Worm (Caenorhabditis elegans) whole organism, L1 larva: ENCODE results near the gene ubc-1.

ENCODE experiments used
- C04F5.9 ChIP-seq: sonication (generic microtip); optimal IDR thresholded peaks from 2 replicates; lab custom pipeline; 2016; ENCODE audit warnings: missing genetic modification characterization, missing compliant biosample characterization
- C34B4.2 ChIP-seq: sonication (generic microtip); optimal IDR thresholded peaks from 2 replicates; lab custom pipeline; 2017; ENCODE audit warnings: mild to moderate bottlenecking, missing genetic modification characterization, missing compliant biosample characterization
- F16B12.6 ChIP-seq: fragments of 150-350 bp; optimal IDR thresholded peaks from 2 replicates; lab custom pipeline; 2014; ENCODE audit warnings: missing biosample characterization, missing genetic modification characterization
- aha-1 ChIP-seq: fragments of 150-350 bp; optimal IDR thresholded peaks from 2 replicates; lab custom pipeline; 2014; ENCODE audit warnings: missing biosample characterization, missing genetic modification characterization
- aly-2 ChIP-seq: fragments of 150-350 bp; optimal IDR thresholded peaks from 2 replicates; lab custom pipeline; 2014; ENCODE audit warnings: missing biosample characterization, missing genetic modification characterization
- ama-1 ChIP-seq: fragments of 150-350 bp; optimal IDR thresholded peaks from 2 replicates; lab custom pipeline; 2014
- blmp-1 ChIP-seq: fragments of 150-350 bp; optimal IDR thresholded peaks from 2 replicates; lab custom pipeline; 2014; ENCODE audit warnings: missing biosample characterization, missing genetic modification characterization
- ceh-63 ChIP-seq: fragments of 200-800 bp; sonication (Bioruptor generic); optimal IDR thresholded peaks from 2 replicates; lab custom pipeline; 2018; ENCODE audit warnings: mild to moderate bottlenecking, missing genetic modification characterization, missing compliant biosample characterization
- ceh-8 ChIP-seq: fragments of 200-800 bp; sonication (Bioruptor generic); optimal IDR thresholded peaks from 2 replicates; lab custom pipeline; 2018; ENCODE audit warnings: mild to moderate bottlenecking, missing genetic modification characterization, moderate library complexity, missing compliant biosample characterization
- ceh-82 ChIP-seq, 3 experiments: fragments of 150-350 bp in 1 of 3; sonication (generic microtip) in 2 of 3; optimal IDR thresholded peaks; 2 replicates each; lab custom pipeline; 2014 to 2017; ENCODE audit warnings: missing biosample characterization in 3 of 3, missing genetic modification characterization in 3 of 3
- ceh-90 ChIP-seq: sonication (generic microtip); optimal IDR thresholded peaks from 2 replicates; lab custom pipeline; 2016; ENCODE audit warnings: missing genetic modification characterization, missing compliant biosample characterization
- ces-1 ChIP-seq: fragments of 150-350 bp; optimal IDR thresholded peaks from 2 replicates; lab custom pipeline; 2014; ENCODE audit warnings: missing biosample characterization, missing genetic modification reagents, missing genetic modification characterization
- dpl-1 ChIP-seq, 3 experiments: fragments of 150-350 bp in 2 of 3; sonication (generic microtip) in 1 of 3; optimal IDR thresholded peaks; 2 replicates each; lab custom pipeline; 2014 to 2017; ENCODE audit warnings: missing biosample characterization in 3 of 3, missing genetic modification characterization in 3 of 3, missing genetic modification reagents in 3 of 3
- dsc-1 ChIP-seq: sonication (generic microtip); optimal IDR thresholded peaks from 2 replicates; lab custom pipeline; 2016; ENCODE audit warnings: mild to moderate bottlenecking, missing genetic modification characterization, missing compliant biosample characterization
- efl-1 ChIP-seq, 4 experiments: fragments of 150-350 bp; optimal IDR thresholded peaks in 3 of 4; peaks in 1 of 4; 1 replicate in 1 of 4; 2 replicates in 3 of 4; lab custom pipeline; 2014; ENCODE audit warnings: missing biosample characterization in 2 of 4, missing genetic modification characterization in 2 of 4, missing genetic modification reagents in 2 of 4
- efl-3 ChIP-seq: fragments of 200-800 bp; sonication (Bioruptor generic); optimal IDR thresholded peaks from 2 replicates; lab custom pipeline; 2018; ENCODE audit warnings: mild to moderate bottlenecking, missing genetic modification characterization, missing compliant biosample characterization
- egl-13 ChIP-seq: sonication (generic microtip); optimal IDR thresholded peaks from 2 replicates; lab custom pipeline; 2016; ENCODE audit warnings: missing genotype, missing genetic modification reagents, missing genetic modification characterization, missing compliant biosample characterization
- egl-27 ChIP-seq, 2 experiments: fragments of 150-350 bp in 1 of 2; sonication (generic microtip); optimal IDR thresholded peaks; 3 replicates each; lab custom pipeline; 2017 to 2018; ENCODE audit warnings: missing biosample characterization in 2 of 2, missing genetic modification characterization in 2 of 2, missing genetic modification reagents in 2 of 2
- elt-2 ChIP-seq: sonication (generic microtip); optimal IDR thresholded peaks from 2 replicates; lab custom pipeline; 2016; ENCODE audit warnings: missing genetic modification characterization, mild to moderate bottlenecking, inconsistent platforms, missing compliant biosample characterization, missing genetic modification reagents
- elt-3 ChIP-seq, 6 experiments: fragments of 150-350 bp in 1 of 6; sonication (generic microtip); optimal IDR thresholded peaks; 2 replicates each; lab custom pipeline; 2017 to 2018; ENCODE audit warnings: missing biosample characterization in 6 of 6, missing genetic modification characterization in 6 of 6, inconsistent platforms in 1 of 6
- fkh-10 ChIP-seq: sonication (generic microtip); optimal IDR thresholded peaks from 2 replicates; lab custom pipeline; 2017; ENCODE audit warnings: missing biosample characterization, missing genetic modification reagents, missing genetic modification characterization
- fkh-8 ChIP-seq: sonication (generic microtip); optimal IDR thresholded peaks from 2 replicates; lab custom pipeline; 2016; ENCODE audit warnings: mild to moderate bottlenecking, missing genetic modification characterization, missing compliant biosample characterization
- grh-1 ChIP-seq: fragments of 200-800 bp; sonication (Bioruptor generic); IDR thresholded peaks from 2 replicates; pipeline ENCODE4 v1.3.6; 2022; ENCODE audit warnings: missing genetic modification reagents, missing genetic modification characterization, missing compliant biosample characterization
- jun-1 ChIP-seq: fragments of 150-350 bp; optimal IDR thresholded peaks from 2 replicates; lab custom pipeline; 2014; ENCODE audit warnings: missing biosample characterization, missing genetic modification reagents, missing genetic modification characterization
- lin-15B ChIP-seq: fragments of 150-350 bp; sonication (generic microtip); optimal IDR thresholded peaks from 3 replicates; lab custom pipeline; 2014; ENCODE audit warnings: missing biosample characterization, missing genetic modification characterization
- lin-35 ChIP-seq, 2 experiments: fragments of 150-350 bp; optimal IDR thresholded peaks; 2 replicates each; lab custom pipeline; 2014; ENCODE audit warnings: missing biosample characterization in 2 of 2, missing genetic modification characterization in 2 of 2, missing genetic modification reagents in 2 of 2
- lin-39 ChIP-seq: fragments of 150-350 bp; optimal IDR thresholded peaks from 2 replicates; lab custom pipeline; 2014; ENCODE audit warnings: missing biosample characterization, missing genetic modification reagents, missing genetic modification characterization
- lir-3 ChIP-seq: sonication (generic microtip); optimal IDR thresholded peaks from 2 replicates; lab custom pipeline; 2016; ENCODE audit warnings: mild to moderate bottlenecking, missing genetic modification characterization, moderate library complexity, missing compliant biosample characterization; ENCODE audit not compliant: poor library complexity
- lsy-2 ChIP-seq, 2 experiments: fragments of 150-350 bp; optimal IDR thresholded peaks; 2 replicates each; lab custom pipeline; 2014; ENCODE audit warnings: missing biosample characterization in 2 of 2, missing genetic modification characterization in 2 of 2
- mep-1 ChIP-seq: fragments of 150-350 bp; optimal IDR thresholded peaks from 2 replicates; lab custom pipeline; 2014; ENCODE audit warnings: missing biosample characterization, missing genetic modification characterization
- nhr-11 ChIP-seq: fragments of 150-350 bp; optimal IDR thresholded peaks from 2 replicates; lab custom pipeline; 2014; ENCODE audit warnings: missing biosample characterization, missing genetic modification characterization
- nhr-19 ChIP-seq: fragments of 200-800 bp; sonication (Bioruptor generic); conservative IDR thresholded peaks from 2 replicates; pipeline ENCODE4 v1.3.6; 2022; ENCODE audit warnings: missing genetic modification characterization, missing compliant biosample characterization
- nhr-20 ChIP-seq: sonication (generic microtip); optimal IDR thresholded peaks from 2 replicates; lab custom pipeline; 2016; ENCODE audit warnings: mild to moderate bottlenecking, missing genetic modification characterization, missing compliant biosample characterization
- nhr-28 ChIP-seq: fragments of 150-350 bp; optimal IDR thresholded peaks from 2 replicates; lab custom pipeline; 2014; ENCODE audit warnings: missing biosample characterization, missing genetic modification characterization
- nhr-47 ChIP-seq: sonication (generic microtip); optimal IDR thresholded peaks from 2 replicates; lab custom pipeline; 2016; ENCODE audit warnings: mild to moderate bottlenecking, missing genetic modification characterization, moderate library complexity, missing compliant biosample characterization
- nhr-71 ChIP-seq: sonication (generic microtip); optimal IDR thresholded peaks from 2 replicates; lab custom pipeline; 2016; ENCODE audit warnings: mild to moderate bottlenecking, missing genetic modification characterization, moderate library complexity, missing compliant biosample characterization
- nhr-84 ChIP-seq: sonication (generic microtip); optimal IDR thresholded peaks from 2 replicates; lab custom pipeline; 2017; ENCODE audit warnings: missing biosample characterization, missing genetic modification characterization
- nhr-90 ChIP-seq: sonication (generic microtip); optimal IDR thresholded peaks from 2 replicates; lab custom pipeline; 2016; ENCODE audit warnings: mild to moderate bottlenecking, missing genetic modification characterization, missing compliant biosample characterization; ENCODE audit not compliant: poor library complexity
- pag-3 ChIP-seq: sonication (generic microtip); optimal IDR thresholded peaks from 2 replicates; lab custom pipeline; 2017; ENCODE audit warnings: missing genetic modification characterization, mild to moderate bottlenecking, missing compliant biosample characterization, antibody characterized with exemption, borderline replicate concordance; ENCODE audit not compliant: insufficient read depth
- pax-3 ChIP-seq: fragments of 200-800 bp; sonication (Bioruptor generic); optimal IDR thresholded peaks from 2 replicates; lab custom pipeline; 2018; ENCODE audit warnings: mild to moderate bottlenecking, missing genetic modification characterization, moderate library complexity, missing compliant biosample characterization
- rnt-1 ChIP-seq: sonication (generic microtip); optimal IDR thresholded peaks from 2 replicates; lab custom pipeline; 2016; ENCODE audit warnings: mild to moderate bottlenecking, missing genetic modification characterization, moderate library complexity, missing compliant biosample characterization
- skn-1 ChIP-seq: fragments of 150-350 bp; optimal IDR thresholded peaks from 2 replicates; lab custom pipeline; 2014; ENCODE audit warnings: missing biosample characterization, missing genetic modification characterization
- snpc-4 ChIP-seq: fragments of 150-350 bp; optimal IDR thresholded peaks from 2 replicates; lab custom pipeline; 2014; ENCODE audit warnings: missing biosample characterization, missing genetic modification characterization
- sup-37 ChIP-seq: fragments of 200-800 bp; sonication (Bioruptor generic); optimal IDR thresholded peaks from 2 replicates; lab custom pipeline; 2018; ENCODE audit warnings: mild to moderate bottlenecking, missing genetic modification characterization, missing compliant biosample characterization
- tlp-1 ChIP-seq: fragments of 150-350 bp; optimal IDR thresholded peaks from 2 replicates; lab custom pipeline; 2014; ENCODE audit warnings: missing biosample characterization, missing genetic modification characterization
- unc-130 ChIP-seq: fragments of 150-350 bp; optimal IDR thresholded peaks from 2 replicates; lab custom pipeline; 2017; ENCODE audit warnings: missing biosample characterization, missing genetic modification characterization, inconsistent platforms
- unc-30 ChIP-seq: sonication (generic microtip); optimal IDR thresholded peaks from 2 replicates; lab custom pipeline; 2017; ENCODE audit warnings: missing biosample characterization, missing genetic modification characterization
- unc-98 ChIP-seq: fragments of 200-800 bp; sonication (Bioruptor generic); IDR thresholded peaks from 2 replicates; pipeline ENCODE4 v1.3.6; 2022; ENCODE audit warnings: missing genetic modification characterization, missing compliant biosample characterization
- vab-15 ChIP-seq: sonication (generic microtip); optimal IDR thresholded peaks from 2 replicates; lab custom pipeline; 2017; ENCODE audit warnings: missing genotype, mild to moderate bottlenecking, missing genetic modification characterization, missing compliant biosample characterization
- xbp-1 ChIP-seq: sonication (generic microtip); optimal IDR thresholded peaks from 2 replicates; lab custom pipeline; 2016; ENCODE audit warnings: missing genetic modification characterization, missing compliant biosample characterization
- zip-4 ChIP-seq: fragments of 200-800 bp; sonication (Bioruptor generic); optimal IDR thresholded peaks from 2 replicates; lab custom pipeline; 2018; ENCODE audit warnings: mild to moderate bottlenecking, missing genetic modification characterization, moderate library complexity, missing compliant biosample characterization
- ztf-11 ChIP-seq, 2 experiments: sonication (generic microtip); optimal IDR thresholded peaks; 2 replicates each; lab custom pipeline; 2016 to 2017; ENCODE audit warnings: missing genetic modification characterization in 2 of 2, missing biosample characterization in 1 of 2, missing compliant biosample characterization in 1 of 2

The ubc-1 gene

DNA sequence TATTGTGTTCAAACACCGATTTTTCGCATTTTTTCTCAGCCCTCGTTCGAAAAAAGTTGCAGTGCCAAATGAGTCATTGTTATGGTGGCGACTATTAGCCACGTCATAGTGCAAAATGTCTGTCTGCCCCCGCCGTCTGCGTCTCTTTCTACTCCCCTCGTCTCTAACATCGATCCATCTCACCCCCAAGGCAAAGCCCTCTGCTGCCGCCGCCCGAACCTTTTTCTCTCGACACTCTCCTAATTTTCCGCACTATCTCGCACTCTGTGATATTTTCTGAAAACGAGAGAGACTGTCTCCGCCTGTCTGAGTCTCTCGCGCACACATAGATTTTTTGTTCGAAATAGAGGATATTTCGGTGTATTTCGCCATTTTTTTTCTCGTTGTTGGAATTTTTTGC is 9.7 kb upstream of the ubc-1 start:
- TF ChIP-seq grh-1 (GFP tag; lab: Robert Waterston, UW) (peak; percentile 60; the same call in 1 of the 2 replicates), aha-1 (tag; lab: Kevin White, UChicago) (no peak), ceh-8 (GFP tag; lab: Kevin White, UChicago) (no peak), ceh-90 (tag; lab: Kevin White, UChicago) (no peak), zip-4 (no peak), egl-13 (peak; percentile 78), nhr-19 (peak; percentile 77), nhr-47 (tag; lab: Kevin White, UChicago) (peak; percentile 87), dpl-1 (GFP tag; optimal IDR thresholded peaks at IDR 0.05; lab: Kevin White, UChicago) (peak; percentile 21 to 58 (median 55)), F16B12.6 (tag; lab: Kevin White, UChicago) (peak; percentile 46), egl-27 (tag; optimal IDR thresholded peaks at IDR 0.05; lab: Kevin White, UChicago) (peak; percentile 4 to 58), jun-1 (peak; percentile 76), ama-1 (lab: Kevin White, UChicago) (no peak), nhr-84 (tag; lab: Kevin White, UChicago) (no peak), nhr-20 (tag; lab: Kevin White, UChicago) (peak; percentile 84), pag-3 (tag; lab: Kevin White, UChicago) (no peak), sup-37 (no peak), aly-2 (tag; lab: Kevin White, UChicago) (peak; percentile 19), lin-35 (GFP tag; optimal IDR thresholded peaks at IDR 0.05; lab: Kevin White, UChicago) (peak; percentile 60 to 62), lir-3 (tag; lab: Kevin White, UChicago) (no peak), lsy-2 (tag; optimal IDR thresholded peaks at IDR 0.05; lab: Kevin White, UChicago) (peak; percentile 75 to 77), elt-3 (tag; optimal IDR thresholded peaks at IDR 0.05; lab: Kevin White, UChicago) (peak in 2 of 6 experiments; percentile 19 to 36), unc-30 (no peak), efl-1 (optimal IDR thresholded peaks at IDR 0.05; lab: Kevin White, UChicago) (peak; percentile 75 to 85), efl-1 (GFP tag; optimal IDR thresholded peaks at IDR 0.05 in 1 of 2; lab: Kevin White, UChicago) (peak; percentile 35 to 94), elt-2 (tag; lab: Kevin White, UChicago) (peak; percentile 24), ceh-63 (GFP tag; lab: Kevin White, UChicago) (no peak), xbp-1 (tag; lab: Kevin White, UChicago) (peak; percentile 81), lin-39 (tag; lab: Kevin White, UChicago) (peak; percentile 53), lin-15B (no peak), fkh-10 (GFP tag; lab: Kevin White, UChicago) (no peak), unc-130 (tag; lab: Kevin White, UChicago) (no peak), dsc-1 (peak; percentile 70), nhr-11 (peak; percentile 40), tlp-1 (tag; lab: Kevin White, UChicago) (no peak), fkh-8 (tag; lab: Kevin White, UChicago) (peak; percentile 74), pax-3 (tag; lab: Kevin White, UChicago) (peak; percentile 53), nhr-28 (tag; lab: Kevin White, UChicago) (no peak), ces-1 (GFP tag; lab: Kevin White, UChicago) (no peak), vab-15 (tag; lab: Kevin White, UChicago) (no peak), snpc-4 (tag; lab: Kevin White, UChicago) (peak; percentile 42), skn-1 (tag; lab: Kevin White, UChicago) (peak; percentile 76), C34B4.2 (tag; lab: Kevin White, UChicago) (no peak), efl-3 (GFP tag; lab: Kevin White, UChicago) (no peak), nhr-71 (tag; lab: Kevin White, UChicago) (peak; percentile 92), ceh-82 (tag; optimal IDR thresholded peaks at IDR 0.05; lab: Kevin White, UChicago) (peak; percentile 39 to 69 (median 67)), C04F5.9 (tag; lab: Kevin White, UChicago) (peak; percentile 17), blmp-1 (tag; lab: Kevin White, UChicago) (no peak), rnt-1 (tag; lab: Kevin White, UChicago) (peak; percentile 80), nhr-90 (peak; percentile 68), mep-1 (tag; lab: Kevin White, UChicago) (peak; percentile 67), unc-98 (GFP tag; lab: Robert Waterston, UW) (no peak), ztf-11 (tag; optimal IDR thresholded peaks at IDR 0.05; lab: Kevin White, UChicago) (peak in 1 of 2 experiments; percentile 45)
